Worm (Caenorhabditis elegans) whole organism, L4 larva: ENCODE measurements around the gene sshk-1.

Experiments
- D1046.2 ChIP-seq: fragments of 200-800 bp; sonication (Bioruptor generic); IDR thresholded peaks from 2 replicates; pipeline ENCODE4 v1.3.6; 2022; ENCODE audit warnings: missing genetic modification characterization, missing compliant biosample characterization
- F26F4.8 ChIP-seq: fragments of 200-800 bp; sonication (Bioruptor generic); conservative IDR thresholded peaks from 2 replicates; pipeline ENCODE4 v1.3.6; 2022; ENCODE audit warnings: missing genetic modification characterization, missing compliant biosample characterization
- F37D6.2 ChIP-seq: sonication (generic microtip); optimal IDR thresholded peaks from 2 replicates; lab custom pipeline; 2016; ENCODE audit warnings: mild to moderate bottlenecking, missing genetic modification characterization, missing compliant biosample characterization
- F44E2.7 ChIP-seq: fragments of 200-800 bp; sonication (Bioruptor generic); IDR thresholded peaks from 2 replicates; pipeline ENCODE4 v2.1.2; 2022; ENCODE audit warnings: missing genetic modification characterization, missing compliant biosample characterization
- R02D3.7 ChIP-seq: fragments of 150-350 bp; sonication (generic microtip); optimal IDR thresholded peaks from 3 replicates; lab custom pipeline; 2014; ENCODE audit warnings: missing biosample characterization, missing genetic modification characterization
- Y105C5A.15 ChIP-seq: fragments of 200-800 bp; sonication (Bioruptor generic); IDR thresholded peaks from 2 replicates; pipeline ENCODE4 v1.3.6; 2022; ENCODE audit warnings: missing genetic modification characterization, missing compliant biosample characterization
- Y75B8A.6 ChIP-seq: fragments of 200-800 bp; sonication (Bioruptor generic); IDR thresholded peaks from 2 replicates; pipeline ENCODE4 v1.3.6; 2022; ENCODE audit warnings: missing genetic modification reagents, missing genetic modification characterization, missing compliant biosample characterization
- ZK337.2 ChIP-seq: fragments of 200-800 bp; sonication (Bioruptor generic); IDR thresholded peaks from 2 replicates; pipeline ENCODE4 v1.3.6; 2022; ENCODE audit warnings: missing genetic modification reagents, missing genetic modification characterization, missing compliant biosample characterization
- aly-2 ChIP-seq: sonication (generic microtip); optimal IDR thresholded peaks from 2 replicates; lab custom pipeline; 2018; ENCODE audit warnings: missing biosample characterization, missing genetic modification characterization
- ceh-20 ChIP-seq: fragments of 200-800 bp; sonication (Bioruptor generic); IDR thresholded peaks from 2 replicates; pipeline ENCODE4 v1.3.6; 2022; ENCODE audit warnings: missing genetic modification reagents, missing genetic modification characterization, missing compliant biosample characterization
- ceh-28 ChIP-seq: fragments of 150-350 bp; optimal IDR thresholded peaks from 2 replicates; lab custom pipeline; 2014; ENCODE audit warnings: missing biosample characterization, missing genetic modification reagents, missing genetic modification characterization
- ceh-32 ChIP-seq: sonication (generic microtip); optimal IDR thresholded peaks from 2 replicates; lab custom pipeline; 2016; ENCODE audit warnings: mild to moderate bottlenecking, missing genetic modification characterization, missing compliant biosample characterization; ENCODE audit not compliant: poor library complexity
- ctbp-1 ChIP-seq: fragments of 200-800 bp; sonication (Bioruptor generic); IDR thresholded peaks from 2 replicates; pipeline ENCODE4 v1.3.6; 2022; ENCODE audit warnings: missing genetic modification reagents, missing genetic modification characterization, missing compliant biosample characterization
- daf-19 ChIP-seq: fragments of 200-800 bp; sonication (Bioruptor generic); conservative IDR thresholded peaks from 2 replicates; pipeline ENCODE4 v1.3.6; 2022; ENCODE audit warnings: missing genetic modification characterization, missing compliant biosample characterization
- daf-8 ChIP-seq: fragments of 200-800 bp; sonication (Bioruptor generic); IDR thresholded peaks from 2 replicates; pipeline ENCODE4 v1.3.6; 2022; ENCODE audit warnings: missing genetic modification characterization, missing compliant biosample characterization
- dmd-6 ChIP-seq: fragments of 200-800 bp; sonication (Bioruptor generic); IDR thresholded peaks from 2 replicates; pipeline ENCODE4 v1.3.6; 2022; ENCODE audit warnings: missing genetic modification reagents, missing genetic modification characterization, missing compliant biosample characterization
- dmd-8 ChIP-seq: fragments of 200-800 bp; sonication (Bioruptor generic); IDR thresholded peaks from 2 replicates; pipeline ENCODE4 v1.3.6; 2022; ENCODE audit warnings: missing genetic modification characterization, missing compliant biosample characterization
- dpl-1 ChIP-seq: fragments of 150-350 bp; optimal IDR thresholded peaks from 2 replicates; lab custom pipeline; 2014; ENCODE audit warnings: missing biosample characterization, missing genetic modification reagents, missing genetic modification characterization
- duxl-1 ChIP-seq: sonication (generic microtip); optimal IDR thresholded peaks from 2 replicates; lab custom pipeline; 2016; ENCODE audit warnings: mild to moderate bottlenecking, missing genetic modification characterization, moderate library complexity, missing compliant biosample characterization; ENCODE audit not compliant: poor library complexity
- egl-43 ChIP-seq: fragments of 200-800 bp; sonication (Bioruptor generic); IDR thresholded peaks from 2 replicates; pipeline ENCODE4 v1.3.6; 2022; ENCODE audit warnings: missing genetic modification reagents, missing genetic modification characterization, missing compliant biosample characterization
- fos-1 ChIP-seq: fragments of 150-350 bp; optimal IDR thresholded peaks from 2 replicates; lab custom pipeline; 2014; ENCODE audit warnings: missing biosample characterization, missing genetic modification characterization
- gei-8 ChIP-seq: fragments of 200-800 bp; sonication (Bioruptor generic); optimal IDR thresholded peaks from 2 replicates; lab custom pipeline; 2018; ENCODE audit warnings: mild to moderate bottlenecking, missing genetic modification characterization, missing compliant biosample characterization
- hif-1 ChIP-seq, 2 experiments: sonication (generic microtip); optimal IDR thresholded peaks; 2 replicates each; lab custom pipeline; 2016 to 2017; ENCODE audit warnings: missing compliant biosample characterization in 2 of 2, missing genetic modification characterization in 2 of 2, missing genetic modification reagents in 2 of 2, missing genotype in 2 of 2, mild to moderate bottlenecking in 1 of 2
- jun-1 ChIP-seq: fragments of 150-350 bp; optimal IDR thresholded peaks from 2 replicates; lab custom pipeline; 2014; ENCODE audit warnings: missing biosample characterization, missing genetic modification reagents, missing genetic modification characterization
- lin-1 ChIP-seq: fragments of 200-800 bp; sonication (Bioruptor generic); IDR thresholded peaks from 2 replicates; pipeline ENCODE4 v1.3.6; 2022; ENCODE audit warnings: missing genetic modification reagents, missing genetic modification characterization, missing compliant biosample characterization
- lin-29 ChIP-seq: fragments of 200-800 bp; sonication (Bioruptor generic); IDR thresholded peaks from 2 replicates; pipeline ENCODE4 v1.3.6; 2022; ENCODE audit warnings: missing genetic modification reagents, missing genetic modification characterization, missing compliant biosample characterization
- lin-38 ChIP-seq: fragments of 200-800 bp; sonication (Bioruptor generic); IDR thresholded peaks from 2 replicates; pipeline ENCODE4 v1.3.6; 2022; ENCODE audit warnings: missing genetic modification reagents, missing genetic modification characterization, missing compliant biosample characterization
- lir-3 ChIP-seq: sonication (generic microtip); optimal IDR thresholded peaks from 2 replicates; lab custom pipeline; 2016; ENCODE audit warnings: mild to moderate bottlenecking, missing genetic modification characterization, missing compliant biosample characterization
- madf-5 ChIP-seq, 2 experiments: fragments of 200-800 bp; sonication (Bioruptor generic); IDR thresholded peaks; 2 replicates each; pipeline ENCODE4 v1.3.6; 2022; ENCODE audit warnings: missing compliant biosample characterization in 2 of 2, missing genetic modification characterization in 2 of 2
- madf-9 ChIP-seq: fragments of 200-800 bp; sonication (Bioruptor generic); conservative IDR thresholded peaks from 2 replicates; pipeline ENCODE4 v1.3.6; 2022; ENCODE audit warnings: missing genetic modification reagents, missing genetic modification characterization, missing compliant biosample characterization
- mdt-29 ChIP-seq: fragments of 200-800 bp; sonication (Bioruptor generic); IDR thresholded peaks from 2 replicates; pipeline ENCODE4 v1.3.6; 2022; ENCODE audit warnings: missing genetic modification reagents, missing genetic modification characterization, missing compliant biosample characterization
- mes-2 ChIP-seq: sonication (generic microtip); optimal IDR thresholded peaks from 2 replicates; lab custom pipeline; 2016; ENCODE audit warnings: missing genotype, mild to moderate bottlenecking, missing genetic modification characterization, missing compliant biosample characterization; ENCODE audit not compliant: poor library complexity, severe bottlenecking
- nhr-10 ChIP-seq: fragments of 150-350 bp; optimal IDR thresholded peaks from 2 replicates; lab custom pipeline; 2014; ENCODE audit warnings: missing biosample characterization, missing genetic modification characterization
- nhr-102 ChIP-seq: sonication (generic microtip); optimal IDR thresholded peaks from 2 replicates; lab custom pipeline; 2016; ENCODE audit warnings: mild to moderate bottlenecking, missing genetic modification characterization, moderate library complexity, missing compliant biosample characterization
- nhr-11 ChIP-seq: fragments of 150-350 bp; optimal IDR thresholded peaks from 2 replicates; lab custom pipeline; 2014; ENCODE audit warnings: missing biosample characterization, missing genetic modification characterization
- nhr-25 ChIP-seq: sonication (generic microtip); optimal IDR thresholded peaks from 2 replicates; lab custom pipeline; 2017; ENCODE audit warnings: missing genetic modification characterization, mild to moderate bottlenecking, missing compliant biosample characterization, antibody characterized with exemption, moderate library complexity, borderline replicate concordance; ENCODE audit not compliant: insufficient read depth
- nhr-41 ChIP-seq: fragments of 200-800 bp; sonication (Bioruptor generic); IDR thresholded peaks from 2 replicates; pipeline ENCODE4 v1.3.6; 2022; ENCODE audit warnings: missing genetic modification reagents, missing genetic modification characterization, missing compliant biosample characterization
- nhr-42 ChIP-seq: fragments of 200-800 bp; sonication (Bioruptor generic); IDR thresholded peaks from 2 replicates; pipeline ENCODE4 v1.3.6; 2022; ENCODE audit warnings: missing genetic modification characterization, missing compliant biosample characterization
- nhr-48 ChIP-seq: sonication (generic microtip); optimal IDR thresholded peaks from 2 replicates; lab custom pipeline; 2016; ENCODE audit warnings: mild to moderate bottlenecking, missing genetic modification characterization, missing compliant biosample characterization
- nhr-77 ChIP-seq: fragments of 150-350 bp; optimal IDR thresholded peaks from 2 replicates; lab custom pipeline; 2014; ENCODE audit warnings: missing biosample characterization, missing genetic modification characterization
- php-3 ChIP-seq: fragments of 200-800 bp; sonication (Bioruptor generic); IDR thresholded peaks from 2 replicates; pipeline ENCODE4 v1.3.6; 2022; ENCODE audit warnings: missing genetic modification reagents, missing genetic modification characterization, missing compliant biosample characterization
- pqm-1 ChIP-seq: sonication (generic microtip); optimal IDR thresholded peaks from 2 replicates; lab custom pipeline; 2017; ENCODE audit warnings: missing biosample characterization, missing genetic modification characterization
- saeg-2 ChIP-seq: fragments of 200-800 bp; sonication (Bioruptor generic); IDR thresholded peaks from 2 replicates; pipeline ENCODE4 v1.3.6; 2022; ENCODE audit warnings: missing genetic modification reagents, missing genetic modification characterization, missing compliant biosample characterization
- set-16 ChIP-seq: fragments of 200-800 bp; sonication (Bioruptor generic); IDR thresholded peaks from 2 replicates; pipeline ENCODE4 v1.3.6; 2022; ENCODE audit warnings: missing genetic modification reagents, missing genetic modification characterization, missing compliant biosample characterization
- tag-97 ChIP-seq: fragments of 200-800 bp; sonication (Bioruptor generic); IDR thresholded peaks from 2 replicates; pipeline ENCODE4 v1.3.6; 2022; ENCODE audit warnings: missing genetic modification characterization, missing compliant biosample characterization
- unc-39 ChIP-seq: sonication (generic microtip); optimal IDR thresholded peaks from 2 replicates; lab custom pipeline; 2017; ENCODE audit warnings: missing biosample characterization, missing genetic modification characterization
- vab-7 ChIP-seq: fragments of 200-800 bp; sonication (Bioruptor generic); IDR thresholded peaks from 2 replicates; pipeline ENCODE4 v1.3.6; 2022; ENCODE audit warnings: missing genetic modification reagents, missing genetic modification characterization, missing compliant biosample characterization
- zag-1 ChIP-seq: fragments of 150-350 bp; optimal IDR thresholded peaks from 2 replicates; lab custom pipeline; 2014; ENCODE audit warnings: missing biosample characterization, missing genetic modification characterization
- zip-11 ChIP-seq: fragments of 200-800 bp; sonication (Bioruptor generic); IDR thresholded peaks from 2 replicates; pipeline ENCODE4 v1.3.6; 2022; ENCODE audit warnings: missing genetic modification characterization, missing compliant biosample characterization
- ztf-7 ChIP-seq: fragments of 150-350 bp; optimal IDR thresholded peaks from 2 replicates; lab custom pipeline; 2014; ENCODE audit warnings: missing biosample characterization, missing genetic modification characterization

sshk-1 gene

ce11 chrV:20778257-20778697 is 37.7 kb upstream of the sshk-1 start (continued):
- TF ChIP-seq mdt-29 (0 out of 2 replicates have a peak, but pooled peaks have one; percentile 80), unc-39 (tag; lab: Kevin White, UChicago) (no peak), madf-9 (GFP tag; lab: Robert Waterston, UW) (peak; percentile 69; the same call in 1 of the 2 replicates), Y75B8A.6 (no peak), ceh-20 (GFP tag; lab: Robert Waterston, UW) (peak; percentile 93; the same call in 1 of the 2 replicates), lin-38 (GFP tag; lab: Robert Waterston, UW) (peak; percentile 65), nhr-77 (tag; lab: Kevin White, UChicago) (peak; percentile 87), F44E2.7 (no peak), nhr-102 (tag; lab: Kevin White, UChicago) (peak; percentile 84), duxl-1 (tag; lab: Kevin White, UChicago) (peak; percentile 83), dmd-6 (GFP tag; lab: Robert Waterston, UW) (peak; percentile 96), dpl-1 (GFP tag; lab: Kevin White, UChicago) (peak; percentile 70), saeg-2 (GFP tag; lab: Robert Waterston, UW) (peak; percentile 84), ztf-7 (peak; percentile 40), jun-1 (peak; percentile 90), mes-2 (tag; lab: Kevin White, UChicago) (peak; percentile 87), ctbp-1 (peak; percentile 96), fos-1 (tag; lab: Kevin White, UChicago) (no peak), tag-97 (no peak), madf-5 (GFP tag; IDR thresholded peaks at IDR 0.05; lab: Robert Waterston, UW) (no peak), nhr-10 (tag; lab: Kevin White, UChicago) (peak; percentile 77), daf-8 (GFP tag; lab: Robert Waterston, UW) (no peak), aly-2 (tag; lab: Kevin White, UChicago) (no peak), pqm-1 (peak; percentile 33), zag-1 (tag; lab: Kevin White, UChicago) (peak; percentile 20), R02D3.7 (tag; lab: Kevin White, UChicago) (no peak), vab-7 (GFP tag; lab: Robert Waterston, UW) (peak; percentile 64; the same call in 1 of the 2 replicates), F26F4.8 (no peak), nhr-42 (GFP tag; lab: Robert Waterston, UW) (peak; percentile 76; the same call in 1 of the 2 replicates), Y105C5A.15 (GFP tag; lab: Robert Waterston, UW) (no peak), nhr-25 (tag; lab: Kevin White, UChicago) (peak; percentile 92), lin-29 (GFP tag; lab: Robert Waterston, UW) (peak; percentile 62), nhr-11 (tag; lab: Kevin White, UChicago) (peak; percentile 96), ceh-32 (tag; lab: Kevin White, UChicago) (peak; percentile 69), egl-43 (peak; percentile 93), dmd-8 (GFP tag; lab: Robert Waterston, UW) (0 out of 2 replicates have a peak, but pooled peaks have one; percentile 14), F37D6.2 (peak; percentile 89), hif-1 (tag; optimal IDR thresholded peaks at IDR 0.05; lab: Kevin White, UChicago) (peak; percentile 83 to 97), php-3 (GFP tag; lab: Robert Waterston, UW) (peak; percentile 72), lin-1 (GFP tag; lab: Robert Waterston, UW) (peak; percentile 78), nhr-41 (peak; percentile 72; the same call in 1 of the 2 replicates), ZK337.2 (GFP tag; lab: Robert Waterston, UW) (no peak), nhr-48 (tag; lab: Kevin White, UChicago) (peak; percentile 97), ceh-28 (tag; lab: Kevin White, UChicago) (peak; percentile 6), D1046.2 (peak; percentile 26; the same call in 1 of the 2 replicates), daf-19 (GFP tag; lab: Robert Waterston, UW) (peak; percentile 66; the same call in 1 of the 2 replicates), zip-11 (GFP tag; lab: Robert Waterston, UW) (no peak), set-16 (GFP tag; lab: Robert Waterston, UW) (peak; percentile 76), gei-8 (peak; percentile 73), lir-3 (no peak)
